Worm (Caenorhabditis elegans) whole organism, L1 larva: Measurements from ENCODE around the gene nlp-58.

Source experiments
- C34B4.2 ChIP-seq: sonication (generic microtip); optimal IDR thresholded peaks from 2 replicates; lab custom pipeline; 2017; ENCODE audit warnings: mild to moderate bottlenecking, missing genetic modification characterization, missing compliant biosample characterization
- lin-13 ChIP-seq: fragments of 150-350 bp; optimal IDR thresholded peaks from 2 replicates; lab custom pipeline; 2014; ENCODE audit warnings: missing biosample characterization, missing genetic modification reagents, missing genetic modification characterization
- nhr-237 ChIP-seq: fragments of 150-350 bp; optimal IDR thresholded peaks from 2 replicates; lab custom pipeline; 2014; ENCODE audit warnings: missing biosample characterization, missing genetic modification characterization
- nhr-90 ChIP-seq: sonication (generic microtip); optimal IDR thresholded peaks from 2 replicates; lab custom pipeline; 2016; ENCODE audit warnings: mild to moderate bottlenecking, missing genetic modification characterization, missing compliant biosample characterization; ENCODE audit not compliant: poor library complexity
- pag-3 ChIP-seq: sonication (generic microtip); optimal IDR thresholded peaks from 2 replicates; lab custom pipeline; 2017; ENCODE audit warnings: missing genetic modification characterization, mild to moderate bottlenecking, missing compliant biosample characterization, antibody characterized with exemption, borderline replicate concordance; ENCODE audit not compliant: insufficient read depth
- skn-1 ChIP-seq: fragments of 150-350 bp; optimal IDR thresholded peaks from 2 replicates; lab custom pipeline; 2014; ENCODE audit warnings: missing biosample characterization, missing genetic modification characterization
- unc-62 ChIP-seq: fragments of 150-350 bp; optimal IDR thresholded peaks from 2 replicates; lab custom pipeline; 2014; ENCODE audit warnings: missing biosample characterization, missing genetic modification reagents, missing genetic modification characterization

DNA sequence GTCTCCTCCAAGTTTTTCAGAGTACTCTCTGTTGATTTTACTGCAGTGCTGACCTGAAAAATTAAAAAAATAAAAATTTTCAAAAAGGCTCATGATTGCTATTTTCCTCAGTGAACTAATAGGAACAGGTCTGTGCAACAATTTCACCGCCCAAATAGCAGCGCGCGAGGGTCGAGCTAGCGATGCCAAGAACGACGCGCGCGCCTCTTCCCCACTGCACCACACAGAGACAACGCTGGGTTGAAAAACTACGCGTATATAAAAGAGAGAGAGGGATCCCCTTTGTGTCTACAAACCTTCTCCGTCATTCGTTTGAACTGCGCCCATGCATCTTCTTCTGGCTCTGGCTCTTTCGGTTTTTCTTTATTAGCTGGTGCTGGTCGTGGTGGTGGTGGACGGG, 21.4 kb upstream of the nlp-58 start:
- no peak for TF ChIP-seq lin-13 (GFP tag; lab: Kevin White, UChicago)
- TF ChIP-seq nhr-90 (tag; lab: Kevin White, UChicago), result peak; percentile 47
- TF ChIP-seq pag-3 (tag; lab: Kevin White, UChicago), result no peak
- TF ChIP-seq C34B4.2 (tag; lab: Kevin White, UChicago), result no peak
- peak; percentile 76 for TF ChIP-seq skn-1
- TF ChIP-seq unc-62 (GFP tag; lab: Kevin White, UChicago), result no peak
- no peak for TF ChIP-seq nhr-237 (tag; lab: Kevin White, UChicago)
